Worm (Caenorhabditis elegans) whole organism, young adult: ENCODE results near the gene F10D2.16.

Source experiments
- B0261.1 ChIP-seq: sonication (generic microtip); optimal IDR thresholded peaks from 2 replicates; lab custom pipeline; 2016; ENCODE audit warnings: mild to moderate bottlenecking, missing genetic modification characterization, moderate library complexity, missing compliant biosample characterization
- F10E7.11 ChIP-seq: sonication (generic microtip); optimal IDR thresholded peaks from 2 replicates; lab custom pipeline; 2017; ENCODE audit warnings: mild to moderate bottlenecking, missing genetic modification characterization, moderate library complexity, missing compliant biosample characterization
- F23B12.7 ChIP-seq: sonication (generic microtip); optimal IDR thresholded peaks from 2 replicates; lab custom pipeline; 2017; ENCODE audit warnings: missing genetic modification characterization, mild to moderate bottlenecking, missing compliant biosample characterization, antibody characterized with exemption, moderate library complexity; ENCODE audit not compliant: insufficient read depth
- F52B5.7 ChIP-seq: sonication (generic microtip); optimal IDR thresholded peaks from 2 replicates; lab custom pipeline; 2016; ENCODE audit warnings: mild to moderate bottlenecking, missing genetic modification characterization, missing compliant biosample characterization
- F55B11.4 ChIP-seq: sonication (generic microtip); optimal IDR thresholded peaks from 2 replicates; lab custom pipeline; 2016; ENCODE audit warnings: missing compliant biosample characterization, missing genetic modification characterization, borderline replicate concordance; ENCODE audit not compliant: insufficient read depth
- F57C9.4 ChIP-seq: sonication (generic microtip); optimal IDR thresholded peaks from 2 replicates; lab custom pipeline; 2017; ENCODE audit warnings: mild to moderate bottlenecking, missing genetic modification characterization, missing compliant biosample characterization
- K11D2.4 ChIP-seq: fragments of 200-800 bp; sonication (Bioruptor generic); IDR thresholded peaks from 2 replicates; pipeline ENCODE4 v1.3.6; 2022; ENCODE audit warnings: missing genetic modification reagents, missing genetic modification characterization, missing compliant biosample characterization
- K12H6.12 ChIP-seq: fragments of 200-800 bp; sonication (Bioruptor generic); optimal IDR thresholded peaks from 2 replicates; lab custom pipeline; 2018; ENCODE audit warnings: mild to moderate bottlenecking, missing genetic modification characterization, missing compliant biosample characterization
- T07F8.4 ChIP-seq: sonication (generic microtip); optimal IDR thresholded peaks from 2 replicates; lab custom pipeline; 2016; ENCODE audit warnings: mild to moderate bottlenecking, missing genetic modification characterization, moderate library complexity, missing compliant biosample characterization
- Y53G8AR.9 ChIP-seq: fragments of 200-800 bp; sonication (Bioruptor generic); conservative IDR thresholded peaks from 2 replicates; pipeline ENCODE4 v1.3.6; 2022; ENCODE audit warnings: missing genetic modification reagents, missing genetic modification characterization, missing compliant biosample characterization
- ZK185.1 ChIP-seq: sonication (generic microtip); optimal IDR thresholded peaks from 2 replicates; lab custom pipeline; 2016; ENCODE audit warnings: mild to moderate bottlenecking, missing genetic modification characterization, missing compliant biosample characterization; ENCODE audit not compliant: poor library complexity, severe bottlenecking
- attf-5 ChIP-seq: fragments of 200-800 bp; sonication (Bioruptor generic); optimal IDR thresholded peaks from 2 replicates; lab custom pipeline; 2018; ENCODE audit warnings: mild to moderate bottlenecking, missing genetic modification characterization, missing compliant biosample characterization
- attf-6 ChIP-seq: fragments of 200-800 bp; sonication (Bioruptor generic); IDR thresholded peaks from 2 replicates; pipeline ENCODE4 v1.3.6; 2022; ENCODE audit warnings: missing genetic modification reagents, missing genetic modification characterization, missing compliant biosample characterization
- ccch-3 ChIP-seq: fragments of 200-800 bp; sonication (Bioruptor generic); optimal IDR thresholded peaks from 2 replicates; lab custom pipeline; 2018; ENCODE audit warnings: mild to moderate bottlenecking, missing genetic modification characterization, missing compliant biosample characterization
- cebp-1 ChIP-seq, 2 experiments: fragments of 200-800 bp in 1 of 2; sonication (Bioruptor generic) in 1 of 2; sonication (generic microtip) in 1 of 2; IDR thresholded peaks in 1 of 2; optimal IDR thresholded peaks in 1 of 2; 2 replicates each; pipeline versions ENCODE4 v1.3.6 to Lab custom; 2017 to 2022; ENCODE audit warnings: missing compliant biosample characterization in 2 of 2, missing genetic modification characterization in 2 of 2, mild to moderate bottlenecking in 1 of 2, missing genetic modification reagents in 1 of 2, moderate library complexity in 1 of 2
- ceh-40 ChIP-seq: fragments of 200-800 bp; sonication (Bioruptor generic); IDR thresholded peaks from 2 replicates; pipeline ENCODE4 v1.3.6; 2022; ENCODE audit warnings: missing genetic modification characterization, missing compliant biosample characterization
- ceh-91 ChIP-seq: fragments of 200-800 bp; sonication (Bioruptor generic); IDR thresholded peaks from 2 replicates; pipeline ENCODE4 v1.3.6; 2022; ENCODE audit warnings: missing genetic modification reagents, missing genetic modification characterization, missing compliant biosample characterization
- die-1 ChIP-seq: sonication (generic microtip); optimal IDR thresholded peaks from 2 replicates; lab custom pipeline; 2016; ENCODE audit warnings: missing genotype, mild to moderate bottlenecking, missing genetic modification characterization, missing compliant biosample characterization
- dpl-1 ChIP-seq: fragments of 150-350 bp; optimal IDR thresholded peaks from 2 replicates; lab custom pipeline; 2014; ENCODE audit warnings: missing biosample characterization, missing genetic modification reagents, missing genetic modification characterization
- efl-1 ChIP-seq: fragments of 150-350 bp; optimal IDR thresholded peaks from 2 replicates; lab custom pipeline; 2014; ENCODE audit warnings: missing biosample characterization, missing genetic modification reagents, missing genetic modification characterization
- ets-4 ChIP-seq: fragments of 200-800 bp; sonication (Bioruptor generic); optimal IDR thresholded peaks from 2 replicates; lab custom pipeline; 2018; ENCODE audit warnings: mild to moderate bottlenecking, missing genetic modification characterization, missing compliant biosample characterization
- fkh-3 ChIP-seq: sonication (generic microtip); optimal IDR thresholded peaks from 2 replicates; lab custom pipeline; 2016; ENCODE audit warnings: mild to moderate bottlenecking, missing genetic modification characterization, missing compliant biosample characterization
- gei-17 ChIP-seq: fragments of 200-800 bp; sonication (Bioruptor generic); optimal IDR thresholded peaks from 2 replicates; lab custom pipeline; 2018; ENCODE audit warnings: mild to moderate bottlenecking, missing genetic modification characterization, missing compliant biosample characterization
- him-1 ChIP-seq: sonication (generic microtip); optimal IDR thresholded peaks from 2 replicates; lab custom pipeline; 2016; ENCODE audit warnings: missing genotype, missing genetic modification reagents, missing genetic modification characterization, missing compliant biosample characterization
- hlh-26 ChIP-seq: fragments of 200-800 bp; sonication (Bioruptor generic); conservative IDR thresholded peaks from 2 replicates; pipeline ENCODE4 v1.3.6; 2022; ENCODE audit warnings: missing genetic modification reagents, missing genetic modification characterization, missing compliant biosample characterization
- hmg-1.2 ChIP-seq: fragments of 200-800 bp; sonication (Bioruptor generic); IDR thresholded peaks from 2 replicates; pipeline ENCODE4 v1.3.6; 2022; ENCODE audit warnings: missing genetic modification reagents, missing genetic modification characterization, missing compliant biosample characterization
- hmg-20 ChIP-seq: fragments of 200-800 bp; sonication (Bioruptor generic); IDR thresholded peaks from 2 replicates; pipeline ENCODE4 v1.3.6; 2022; ENCODE audit warnings: missing genetic modification reagents, missing genetic modification characterization, missing compliant biosample characterization
- hrde-1 ChIP-seq: sonication (generic microtip); optimal IDR thresholded peaks from 2 replicates; lab custom pipeline; 2016; ENCODE audit warnings: missing genetic modification characterization, mild to moderate bottlenecking, missing compliant biosample characterization, moderate library complexity, missing genotype, missing genetic modification reagents, borderline replicate concordance
- lag-1 ChIP-seq: fragments of 200-800 bp; sonication (Bioruptor generic); IDR thresholded peaks from 2 replicates; pipeline ENCODE4 v1.3.6; 2022; ENCODE audit warnings: missing genetic modification reagents, missing genetic modification characterization, missing compliant biosample characterization
- let-607 ChIP-seq, 2 experiments: fragments of 200-800 bp in 1 of 2; sonication (Bioruptor generic) in 1 of 2; sonication (generic microtip) in 1 of 2; optimal IDR thresholded peaks; 2 replicates each; lab custom pipeline; 2016 to 2018; ENCODE audit warnings: mild to moderate bottlenecking in 2 of 2, missing compliant biosample characterization in 2 of 2, missing genetic modification characterization in 2 of 2, moderate library complexity in 2 of 2, missing genotype in 1 of 2
- madf-3 ChIP-seq: fragments of 200-800 bp; sonication (Bioruptor generic); IDR thresholded peaks from 2 replicates; pipeline ENCODE4 v1.3.6; 2022; ENCODE audit warnings: missing genetic modification reagents, missing genetic modification characterization, missing compliant biosample characterization
- madf-6 ChIP-seq: fragments of 200-800 bp; sonication (Bioruptor generic); IDR thresholded peaks from 2 replicates; pipeline ENCODE4 v1.3.6; 2022; ENCODE audit warnings: missing genetic modification reagents, missing genetic modification characterization, missing compliant biosample characterization
- nfya-2 ChIP-seq: fragments of 200-800 bp; sonication (Bioruptor generic); IDR thresholded peaks from 2 replicates; pipeline ENCODE4 v1.3.6; 2022; ENCODE audit warnings: missing genetic modification reagents, missing genetic modification characterization, missing compliant biosample characterization
- nhr-120 ChIP-seq: fragments of 200-800 bp; sonication (Bioruptor generic); IDR thresholded peaks from 2 replicates; pipeline ENCODE4 v1.3.6; 2022; ENCODE audit warnings: missing genetic modification characterization, missing compliant biosample characterization
- nhr-27 ChIP-seq: fragments of 200-800 bp; sonication (Bioruptor generic); optimal IDR thresholded peaks from 2 replicates; lab custom pipeline; 2018; ENCODE audit warnings: mild to moderate bottlenecking, missing genetic modification characterization, moderate library complexity, missing compliant biosample characterization
- rec-8 ChIP-seq, 2 experiments: sonication (generic microtip); optimal IDR thresholded peaks; 2 replicates each; lab custom pipeline; 2016; ENCODE audit warnings: mild to moderate bottlenecking in 2 of 2, missing genetic modification characterization in 2 of 2, missing genetic modification reagents in 2 of 2, missing genotype in 2 of 2, missing biosample characterization in 1 of 2, missing compliant biosample characterization in 1 of 2, moderate library complexity in 1 of 2
- sdz-38 ChIP-seq: sonication (generic microtip); optimal IDR thresholded peaks from 2 replicates; lab custom pipeline; 2016; ENCODE audit warnings: missing genotype, missing genetic modification characterization, missing compliant biosample characterization
- sea-2 ChIP-seq: fragments of 200-800 bp; sonication (Bioruptor generic); IDR thresholded peaks from 2 replicates; pipeline ENCODE4 v1.3.6; 2022; ENCODE audit warnings: missing genetic modification characterization, missing compliant biosample characterization
- snpc-1.1 ChIP-seq: sonication (generic microtip); optimal IDR thresholded peaks from 2 replicates; lab custom pipeline; 2017; ENCODE audit warnings: missing genetic modification characterization, mild to moderate bottlenecking, missing compliant biosample characterization, antibody characterized with exemption, moderate library complexity, missing genotype, missing genetic modification reagents; ENCODE audit not compliant: insufficient read depth
- snpc-1.3 ChIP-seq: sonication (generic microtip); optimal IDR thresholded peaks from 2 replicates; lab custom pipeline; 2017; ENCODE audit warnings: missing genetic modification characterization, mild to moderate bottlenecking, missing compliant biosample characterization, antibody characterized with exemption, moderate library complexity, missing genotype, missing genetic modification reagents; ENCODE audit not compliant: insufficient read depth
- snpc-4 ChIP-seq, 5 experiments: fragments of 150-350 bp in 1 of 5; sonication (generic microtip) in 4 of 5; optimal IDR thresholded peaks; 2 replicates each; lab custom pipeline; 2014 to 2018; ENCODE audit warnings: missing genetic modification characterization in 5 of 5, missing biosample characterization in 3 of 5, antibody characterized with exemption in 2 of 5, mild to moderate bottlenecking in 2 of 5, missing compliant biosample characterization in 2 of 5, missing genotype in 2 of 5, moderate library complexity in 2 of 5, missing genetic modification reagents in 1 of 5
- somi-1 ChIP-seq: fragments of 200-800 bp; sonication (Bioruptor generic); optimal IDR thresholded peaks from 2 replicates; lab custom pipeline; 2018; ENCODE audit warnings: mild to moderate bottlenecking, missing genetic modification characterization, missing compliant biosample characterization
- unc-130 ChIP-seq: sonication (generic microtip); optimal IDR thresholded peaks from 2 replicates; lab custom pipeline; 2016; ENCODE audit warnings: missing genetic modification reagents, missing genetic modification characterization, missing compliant biosample characterization
- xnd-1 ChIP-seq: sonication (generic microtip); optimal IDR thresholded peaks from 2 replicates; lab custom pipeline; 2016; ENCODE audit warnings: missing genotype, missing genetic modification reagents, missing genetic modification characterization, missing compliant biosample characterization
- ztf-3 ChIP-seq: fragments of 200-800 bp; sonication (Bioruptor generic); optimal IDR thresholded peaks from 2 replicates; lab custom pipeline; 2018; ENCODE audit warnings: mild to moderate bottlenecking, missing genetic modification characterization, missing compliant biosample characterization

The F10D2.16 gene

DNA sequence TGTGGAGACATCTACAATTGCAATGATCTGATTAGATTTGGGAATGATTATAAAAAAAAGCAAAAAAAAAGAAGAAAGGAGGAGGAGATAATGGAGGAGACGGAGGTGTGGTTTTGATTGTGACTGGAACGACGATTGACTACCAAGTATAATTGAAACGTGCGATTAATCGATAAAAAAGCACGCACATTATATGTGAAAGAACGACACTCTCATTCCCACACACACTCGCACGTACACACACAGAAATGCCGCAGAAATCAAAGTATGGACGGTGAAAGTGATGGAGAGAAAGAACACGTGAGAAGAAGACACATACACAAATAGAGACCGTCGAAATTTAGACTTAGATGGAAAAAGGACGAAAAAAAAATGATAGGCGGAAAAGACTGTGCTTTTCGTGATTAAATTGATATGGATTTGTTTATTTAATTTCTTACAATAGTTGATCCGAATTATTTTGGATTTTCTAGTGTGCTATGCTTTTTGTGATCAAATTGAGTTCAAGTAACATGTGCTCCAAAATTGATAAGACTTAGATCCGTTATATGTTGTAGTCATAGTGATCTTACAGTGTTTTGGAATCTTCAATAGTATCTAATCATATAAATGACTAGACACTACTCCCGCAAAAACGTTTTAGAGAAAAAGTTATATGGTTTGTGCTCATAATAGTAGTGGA is 40.2 kb upstream of the F10D2.16 start, which contains the start of gene nhr-135:
Gene nhr-135 (minus strand): TSS at position 51 of the 682 bp plus-strand sequence.
- TF ChIP-seq madf-3 (GFP tag; lab: Robert Waterston, UW): no peak
- no peak for TF ChIP-seq snpc-1.1 (tag; lab: Kevin White, UChicago)
- no peak for TF ChIP-seq die-1 (tag; lab: Kevin White, UChicago)
- no peak for TF ChIP-seq F57C9.4 (tag; lab: Kevin White, UChicago)
- no peak for TF ChIP-seq sdz-38
- no peak for TF ChIP-seq F55B11.4 (tag; lab: Kevin White, UChicago)
- TF ChIP-seq ztf-3 (GFP tag; lab: Kevin White, UChicago): no peak
- TF ChIP-seq unc-130: no peak
- TF ChIP-seq T07F8.4 (tag; lab: Kevin White, UChicago): no peak
- no peak for TF ChIP-seq rec-8 (tag; optimal IDR thresholded peaks at IDR 0.05; lab: Kevin White, UChicago)
- no peak for TF ChIP-seq him-1 (tag; lab: Kevin White, UChicago)
- TF ChIP-seq hmg-1.2: no peak; the same call in 1 of the 2 replicates
- TF ChIP-seq K11D2.4 (GFP tag; lab: Robert Waterston, UW): no peak
- no peak for TF ChIP-seq dpl-1
- TF ChIP-seq Y53G8AR.9 (GFP tag; lab: Robert Waterston, UW): peak; percentile 34; the same call in 1 of the 2 replicates
- no peak for TF ChIP-seq snpc-4 (GFP tag; optimal IDR thresholded peaks at IDR 0.05; lab: Kevin White, UChicago)
- TF ChIP-seq snpc-4 (tag; optimal IDR thresholded peaks at IDR 0.05; lab: Kevin White, UChicago): peak in 1 of 4 experiments; percentile 35
- TF ChIP-seq hrde-1: no peak
- TF ChIP-seq snpc-1.3: no peak
- peak; percentile 38 for TF ChIP-seq ZK185.1 (tag; lab: Kevin White, UChicago)
- peak; percentile 18 to 32 for TF ChIP-seq let-607 (tag; optimal IDR thresholded peaks at IDR 0.05; lab: Kevin White, UChicago)
- no peak for TF ChIP-seq ets-4 (GFP tag; lab: Kevin White, UChicago)
- no peak for TF ChIP-seq sea-2
- TF ChIP-seq F23B12.7 (tag; lab: Kevin White, UChicago): no peak
- TF ChIP-seq ceh-40 (GFP tag; lab: Robert Waterston, UW): no peak
- TF ChIP-seq F10E7.11 (tag; lab: Kevin White, UChicago): no peak
- TF ChIP-seq F52B5.7: no peak
- TF ChIP-seq hlh-26 (GFP tag; lab: Robert Waterston, UW): no peak
- no peak for TF ChIP-seq efl-1
- TF ChIP-seq madf-6 (GFP tag; lab: Robert Waterston, UW): no peak
- TF ChIP-seq lag-1 (GFP tag; lab: Robert Waterston, UW): no peak
- TF ChIP-seq fkh-3 (tag; lab: Kevin White, UChicago): no peak
- TF ChIP-seq attf-5 (GFP tag; lab: Kevin White, UChicago): peak; percentile 66
- no peak for TF ChIP-seq gei-17 (GFP tag; lab: Kevin White, UChicago)
- TF ChIP-seq B0261.1 (tag; lab: Kevin White, UChicago): no peak
- peak; percentile 3 for TF ChIP-seq K12H6.12 (tag; lab: Kevin White, UChicago)
- no peak for TF ChIP-seq nfya-2
- no peak for TF ChIP-seq nhr-27 (tag; lab: Kevin White, UChicago)
- 0 out of 2 replicates have a peak, but pooled peaks have one; percentile 26 for TF ChIP-seq cebp-1 (GFP tag; IDR thresholded peaks at IDR 0.05; lab: Robert Waterston, UW)
- TF ChIP-seq cebp-1 (tag; optimal IDR thresholded peaks at IDR 0.05; lab: Kevin White, UChicago): peak; percentile 71
- no peak for TF ChIP-seq ceh-91 (GFP tag; lab: Robert Waterston, UW)
- TF ChIP-seq nhr-120 (GFP tag; lab: Robert Waterston, UW): no peak
- no peak for TF ChIP-seq xnd-1 (tag; lab: Kevin White, UChicago)
- no peak for TF ChIP-seq attf-6 (GFP tag; lab: Robert Waterston, UW)
- no peak for TF ChIP-seq hmg-20 (GFP tag; lab: Robert Waterston, UW)
- TF ChIP-seq ccch-3 (GFP tag; lab: Kevin White, UChicago): no peak
- TF ChIP-seq somi-1 (GFP tag; lab: Kevin White, UChicago): peak; percentile 37
